Worm (Caenorhabditis elegans): ENCODE data around the gene C08B6.18.

DNA sequence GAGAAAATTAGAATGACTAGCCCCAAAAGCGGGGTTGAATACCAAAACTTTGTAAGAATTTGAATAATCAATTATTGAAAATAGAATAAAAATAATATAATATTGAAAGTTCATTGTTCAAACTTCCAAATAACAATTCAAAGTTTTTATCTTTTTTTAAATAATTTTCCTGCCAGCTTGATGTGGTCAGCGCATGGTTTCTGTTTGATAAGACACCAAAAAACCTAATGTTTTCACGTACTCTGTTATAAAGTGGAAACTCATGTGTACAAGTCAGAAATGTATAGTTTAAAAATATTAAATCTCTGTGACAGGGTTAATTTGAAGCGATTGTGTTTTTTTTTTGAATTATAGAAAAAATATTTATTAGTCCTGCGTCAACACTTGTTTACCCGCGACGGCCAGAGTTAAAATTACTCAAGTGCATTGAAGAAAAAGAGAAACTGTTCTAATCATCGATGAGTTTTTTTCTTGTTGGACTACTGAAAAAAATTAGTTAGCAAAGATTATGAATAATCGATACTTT is 29.1 kb downstream of the C08B6.18 start, which contains the start of gene ugt-17:
- no peak for TF ChIP-seq unc-62 (GFP tag; optimal IDR thresholded peaks at IDR 0.05)
- no peak for TF ChIP-seq rcor-1 (GFP tag; IDR thresholded peaks at IDR 0.05)
- no peak for TF ChIP-seq ztf-25 (GFP tag; IDR thresholded peaks at IDR 0.05)
- no peak for TF ChIP-seq ceh-40 (GFP tag; IDR thresholded peaks at IDR 0.05)
- TF ChIP-seq B0336.3 (GFP tag; IDR thresholded peaks at IDR 0.05) = no peak
- no peak for TF ChIP-seq him-1 (tag; optimal IDR thresholded peaks at IDR 0.05)
- no peak for TF ChIP-seq akir-1 (GFP tag; optimal IDR thresholded peaks at IDR 0.05)
- TF ChIP-seq F52B5.7 (tag; optimal IDR thresholded peaks at IDR 0.05) = no peak
- no peak for TF ChIP-seq mel-28 (tag; optimal IDR thresholded peaks at IDR 0.05; ENCODE audit: borderline replicate concordance)
- no peak for TF ChIP-seq ceh-91 (GFP tag; IDR thresholded peaks at IDR 0.05)
- no peak for TF ChIP-seq dpff-1 (tag; optimal IDR thresholded peaks at IDR 0.05)

All from whole organism, young adult.